Worm (Caenorhabditis elegans) whole organism, L3 larva: ENCODE measurements around the gene cut-4.

Experiments
- aly-2 ChIP-seq: fragments of 150-350 bp; optimal IDR thresholded peaks from 2 replicates; lab custom pipeline; 2014; ENCODE audit warnings: missing biosample characterization, missing genetic modification characterization
- ceh-28 ChIP-seq: fragments of 150-350 bp; optimal IDR thresholded peaks from 2 replicates; lab custom pipeline; 2014; ENCODE audit warnings: missing biosample characterization, missing genetic modification reagents, missing genetic modification characterization
- egl-5 ChIP-seq: fragments of 150-350 bp; optimal IDR thresholded peaks from 2 replicates; lab custom pipeline; 2017; ENCODE audit warnings: missing biosample characterization, missing genetic modification reagents, missing genetic modification characterization, inconsistent platforms
- jun-1 ChIP-seq: fragments of 150-350 bp; optimal IDR thresholded peaks from 2 replicates; lab custom pipeline; 2014; ENCODE audit warnings: missing biosample characterization, missing genetic modification reagents, missing genetic modification characterization
- lin-15B ChIP-seq: fragments of 150-350 bp; optimal IDR thresholded peaks from 2 replicates; lab custom pipeline; 2014; ENCODE audit warnings: missing biosample characterization, missing genetic modification characterization
- unc-39 ChIP-seq: sonication (generic microtip); optimal IDR thresholded peaks from 4 replicates; lab custom pipeline; 2017; ENCODE audit warnings: missing biosample characterization, missing genetic modification characterization
- ztf-11 ChIP-seq: fragments of 150-350 bp; optimal IDR thresholded peaks from 2 replicates; lab custom pipeline; 2014; ENCODE audit warnings: missing biosample characterization, missing genetic modification characterization

DNA sequence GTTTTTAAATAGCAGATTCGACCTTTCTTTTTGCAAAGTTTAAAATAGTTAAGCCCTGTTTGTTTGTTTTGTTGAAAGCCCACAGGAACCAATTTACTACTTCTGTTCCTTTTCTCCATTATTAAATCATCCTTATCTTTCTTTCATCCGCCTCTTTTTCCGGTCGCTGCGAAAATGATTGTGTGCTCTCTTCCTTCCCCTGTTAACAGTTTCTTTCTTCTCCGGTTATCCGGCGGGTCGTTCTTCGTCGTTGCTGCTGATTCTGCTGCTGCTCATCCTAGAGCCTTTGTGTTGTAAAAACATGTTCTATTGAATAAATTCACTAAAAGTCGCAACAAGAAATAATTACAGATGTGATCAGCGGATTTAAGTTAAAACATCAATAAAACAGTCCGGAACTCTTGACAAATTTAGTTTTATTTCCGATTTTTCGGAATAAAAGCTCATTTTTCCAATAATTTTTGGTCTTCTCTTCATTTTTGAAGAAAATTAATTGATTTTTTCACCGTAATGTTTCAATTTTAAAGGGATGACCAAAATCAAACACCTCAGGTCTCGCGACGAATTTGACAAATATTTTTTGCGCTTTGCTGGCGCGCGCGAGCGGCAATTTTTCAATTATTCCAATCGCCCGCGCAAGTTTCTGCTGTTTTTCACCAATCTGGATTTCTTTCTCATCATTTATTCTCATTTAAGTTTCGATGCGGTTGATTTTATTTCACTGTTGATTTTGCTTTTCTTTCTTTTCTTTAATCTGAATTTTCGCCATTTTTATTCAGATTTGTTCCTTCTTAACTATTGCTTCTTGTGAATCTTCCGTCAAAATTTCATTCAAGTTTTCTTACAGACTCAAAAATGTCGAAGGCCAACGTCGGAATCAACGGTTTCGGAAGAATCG lies 42.4 kb upstream of the cut-4 start, which contains the start of gene gpd-1:
- TF ChIP-seq jun-1 (tag; lab: Kevin White, UChicago) (no peak), egl-5 (tag; lab: Kevin White, UChicago) (no peak), unc-39 (tag; lab: Kevin White, UChicago) (no peak), lin-15B (tag; lab: Kevin White, UChicago) (no peak), ceh-28 (no peak), aly-2 (no peak), ztf-11 (tag; lab: Kevin White, UChicago) (no peak)
